Fruit fly (Drosophila melanogaster) whole organism, embryonic: Measurements from ENCODE around the gene Jhbp7.

Experiments
- Atf-2 ChIP-seq: fragments of 200-800 bp; sonication (Bioruptor generic); optimal IDR thresholded peaks from 2 replicates; lab custom pipeline; 2016; ENCODE audit warnings: missing biosample characterization, missing genetic modification characterization
- Atf3 ChIP-seq: fragments of 200-800 bp; sonication (Bioruptor generic); optimal IDR thresholded peaks from 3 replicates; lab custom pipeline; 2016; ENCODE audit warnings: missing biosample characterization, missing genetic modification characterization
- Awh ChIP-seq: fragments of 200-800 bp; sonication (Bioruptor generic); IDR thresholded peaks from 2 replicates; pipeline ENCODE4, ENCODE4 v1.3.6; 2022; ENCODE audit warnings: missing biosample characterization, missing genetic modification characterization
- CG10267 ChIP-seq: fragments of 200-800 bp; sonication (Bioruptor generic); optimal IDR thresholded peaks from 2 replicates; lab custom pipeline; 2018; ENCODE audit warnings: missing biosample characterization, mild to moderate bottlenecking, missing genetic modification characterization, moderate library complexity
- CG14050 ChIP-seq: fragments of 200-800 bp; sonication (Bioruptor generic); IDR thresholded peaks from 3 replicates; pipeline ENCODE4 v1.3.6; 2022; ENCODE audit warnings: missing biosample characterization, missing genetic modification characterization
- CG15696 ChIP-seq: fragments of 200-800 bp; sonication (Bioruptor generic); optimal IDR thresholded peaks from 2 replicates; lab custom pipeline; 2019; ENCODE audit warnings: missing biosample characterization, mild to moderate bottlenecking, missing genetic modification characterization, moderate library complexity
- CG2202 ChIP-seq: fragments of 200-800 bp; sonication (Bioruptor generic); optimal IDR thresholded peaks from 2 replicates; lab custom pipeline; 2018; ENCODE audit warnings: missing biosample characterization, mild to moderate bottlenecking, missing genetic modification characterization
- CG31365 ChIP-seq: fragments of 200-800 bp; sonication (Bioruptor generic); optimal IDR thresholded peaks from 2 replicates; lab custom pipeline; 2018; ENCODE audit warnings: missing biosample characterization, mild to moderate bottlenecking, missing genetic modification characterization
- CG34376 ChIP-seq: fragments of 200-800 bp; sonication (Bioruptor generic); optimal IDR thresholded peaks from 2 replicates; lab custom pipeline; 2018; ENCODE audit warnings: missing biosample characterization, mild to moderate bottlenecking, missing genetic modification characterization
- CG4617 ChIP-seq: fragments of 200-800 bp; sonication (Bioruptor generic); optimal IDR thresholded peaks from 3 replicates; lab custom pipeline; 2016; ENCODE audit warnings: missing biosample characterization, missing genetic modification characterization, borderline replicate concordance
- CG6175 ChIP-seq: fragments of 200-800 bp; sonication (Bioruptor generic); IDR thresholded peaks from 3 replicates; pipeline ENCODE4 v1.3.6; 2022; ENCODE audit warnings: missing biosample characterization, missing genetic modification characterization
- CG6689 ChIP-seq: fragments of 200-800 bp; sonication (Bioruptor generic); IDR thresholded peaks from 2 replicates; pipeline ENCODE4 v1.3.6; 2022; ENCODE audit warnings: missing biosample characterization, missing genetic modification characterization
- CG6791 ChIP-seq: fragments of 200-800 bp; sonication (Bioruptor generic); IDR thresholded peaks from 3 replicates; pipeline ENCODE4 v1.3.6; 2022; ENCODE audit warnings: missing biosample characterization, missing genetic modification characterization; ENCODE audit not compliant: partially characterized antibody
- CG7271 ChIP-seq: fragments of 200-800 bp; sonication (Bioruptor generic); optimal IDR thresholded peaks from 2 replicates; lab custom pipeline; 2018; ENCODE audit warnings: missing biosample characterization, mild to moderate bottlenecking, missing genetic modification characterization, moderate library complexity
- CG7745 ChIP-seq: fragments of 200-800 bp; sonication (Bioruptor generic); optimal IDR thresholded peaks from 2 replicates; lab custom pipeline; 2018; ENCODE audit warnings: missing biosample characterization, mild to moderate bottlenecking, missing genetic modification characterization, moderate library complexity
- CG8478 ChIP-seq: fragments of >200 bp; optimal IDR thresholded peaks from 2 replicates; lab custom pipeline; 2018
- CoRest ChIP-seq: fragments of 200-800 bp; sonication (Bioruptor generic); optimal IDR thresholded peaks from 3 replicates; lab custom pipeline; 2018; ENCODE audit warnings: missing biosample characterization, mild to moderate bottlenecking, missing genetic modification characterization, moderate library complexity
- D19A ChIP-seq: fragments of 200-800 bp; optimal IDR thresholded peaks from 3 replicates; lab custom pipeline; 2019; ENCODE audit warnings: missing biosample characterization, mild to moderate bottlenecking, missing genetic modification characterization, moderate library complexity
- Dll ChIP-seq: fragments of 200-800 bp; sonication (Bioruptor generic); IDR thresholded peaks from 4 replicates; pipeline ENCODE4 v1.3.6; 2022; ENCODE audit warnings: missing biosample characterization, missing genetic modification characterization; ENCODE audit not compliant: partially characterized antibody
- Fer2 ChIP-seq: fragments of 200-800 bp; sonication (Bioruptor generic); optimal IDR thresholded peaks from 2 replicates; lab custom pipeline; 2018; ENCODE audit warnings: missing biosample characterization, mild to moderate bottlenecking, missing genetic modification characterization, moderate library complexity
- GATAe ChIP-seq: fragments of 200-800 bp; sonication (Bioruptor generic); conservative IDR thresholded peaks from 2 replicates; pipeline ENCODE4 v1.3.6; 2022; ENCODE audit warnings: missing biosample characterization, missing genetic modification characterization
- Gsc ChIP-seq: fragments of 200-800 bp; sonication (Bioruptor generic); IDR thresholded peaks from 2 replicates; pipeline ENCODE4 v1.3.6; 2022; ENCODE audit warnings: missing biosample characterization, missing genetic modification characterization
- HLH3B ChIP-seq: fragments of 200-800 bp; sonication (Bioruptor generic); IDR thresholded peaks from 2 replicates; pipeline ENCODE4 v1.3.6; 2022; ENCODE audit warnings: missing biosample characterization, missing genetic modification characterization
- HLH4C ChIP-seq: fragments of 200-800 bp; sonication (Bioruptor generic); IDR thresholded peaks from 3 replicates; pipeline ENCODE4 v1.3.6; 2022; ENCODE audit warnings: missing biosample characterization, missing genetic modification characterization; ENCODE audit not compliant: partially characterized antibody
- Hand ChIP-seq: fragments of 200-800 bp; sonication (Bioruptor generic); optimal IDR thresholded peaks from 2 replicates; lab custom pipeline; 2017; ENCODE audit warnings: mild to moderate bottlenecking, missing biosample characterization, missing genetic modification reagents, missing genetic modification characterization
- Hr78 ChIP-seq, 2 experiments: fragments of 200-800 bp in 1 of 2; fragments of >200 bp in 1 of 2; sonication (Bioruptor generic) in 1 of 2; optimal IDR thresholded peaks; 2 replicates each; lab custom pipeline; 2017 to 2019; ENCODE audit warnings: missing biosample characterization in 2 of 2, missing genetic modification characterization in 2 of 2, mild to moderate bottlenecking in 1 of 2, moderate library complexity in 1 of 2
- Lhr ChIP-seq: fragments of 200-800 bp; sonication (Bioruptor generic); optimal IDR thresholded peaks from 3 replicates; lab custom pipeline; 2017; ENCODE audit warnings: mild to moderate bottlenecking, missing biosample characterization, missing genetic modification reagents, missing genetic modification characterization
- MBD-R2 ChIP-seq: fragments of 200-800 bp; sonication (Bioruptor generic); IDR thresholded peaks from 2 replicates; pipeline ENCODE4 v1.3.6; 2022; ENCODE audit warnings: missing biosample characterization, missing genetic modification characterization
- Rfx ChIP-seq: fragments of 200-800 bp; sonication (Bioruptor generic); IDR thresholded peaks from 2 replicates; pipeline ENCODE4 v1.3.6; 2022; ENCODE audit warnings: missing biosample characterization, missing genetic modification characterization
- amos ChIP-seq: fragments of 200-800 bp; sonication (Bioruptor generic); IDR thresholded peaks from 2 replicates; pipeline ENCODE4 v1.3.6; 2022; ENCODE audit warnings: missing biosample characterization, missing genetic modification characterization; ENCODE audit not compliant: partially characterized antibody
- danr ChIP-seq: fragments of 200-800 bp; sonication (Bioruptor generic); IDR thresholded peaks from 2 replicates; pipeline ENCODE4 v1.3.6; 2022; ENCODE audit warnings: missing biosample characterization, missing genetic modification characterization
- exex ChIP-seq: fragments of 200-800 bp; sonication (Bioruptor generic); optimal IDR thresholded peaks from 4 replicates; lab custom pipeline; 2018; ENCODE audit warnings: missing biosample characterization, mild to moderate bottlenecking, missing genetic modification characterization, moderate library complexity
- grn ChIP-seq: fragments of 200-800 bp; sonication (Bioruptor generic); optimal IDR thresholded peaks from 3 replicates; lab custom pipeline; 2017; ENCODE audit warnings: missing biosample characterization, missing genetic modification characterization
- lbe ChIP-seq: fragments of 200-800 bp; sonication (Bioruptor generic); optimal IDR thresholded peaks from 2 replicates; lab custom pipeline; 2016; ENCODE audit warnings: missing biosample characterization, mild to moderate bottlenecking, missing genetic modification characterization
- mirr ChIP-seq: fragments of 200-800 bp; sonication (Bioruptor generic); optimal IDR thresholded peaks from 3 replicates; lab custom pipeline; 2018; ENCODE audit warnings: missing biosample characterization, mild to moderate bottlenecking, missing genetic modification characterization
- org-1 ChIP-seq: fragments of 200-800 bp; sonication (Bioruptor generic); optimal IDR thresholded peaks from 2 replicates; lab custom pipeline; 2017; ENCODE audit warnings: missing biosample characterization, missing genetic modification characterization
- sens ChIP-seq: fragments of 200-800 bp; sonication (Bioruptor generic); peaks from one replicate; lab custom pipeline; 2016; ENCODE audit warnings: missing biosample characterization, missing genetic modification characterization
- shn ChIP-seq: fragments of 200-800 bp; sonication (Bioruptor generic); optimal IDR thresholded peaks from 3 replicates; lab custom pipeline; 2016; ENCODE audit warnings: missing biosample characterization, missing genetic modification characterization
- twi ChIP-seq: fragments of 200-800 bp; optimal IDR thresholded peaks from 2 replicates; lab custom pipeline; 2019; ENCODE audit warnings: missing biosample characterization, mild to moderate bottlenecking, missing genetic modification characterization, moderate library complexity

Jhbp7 gene

DNA sequence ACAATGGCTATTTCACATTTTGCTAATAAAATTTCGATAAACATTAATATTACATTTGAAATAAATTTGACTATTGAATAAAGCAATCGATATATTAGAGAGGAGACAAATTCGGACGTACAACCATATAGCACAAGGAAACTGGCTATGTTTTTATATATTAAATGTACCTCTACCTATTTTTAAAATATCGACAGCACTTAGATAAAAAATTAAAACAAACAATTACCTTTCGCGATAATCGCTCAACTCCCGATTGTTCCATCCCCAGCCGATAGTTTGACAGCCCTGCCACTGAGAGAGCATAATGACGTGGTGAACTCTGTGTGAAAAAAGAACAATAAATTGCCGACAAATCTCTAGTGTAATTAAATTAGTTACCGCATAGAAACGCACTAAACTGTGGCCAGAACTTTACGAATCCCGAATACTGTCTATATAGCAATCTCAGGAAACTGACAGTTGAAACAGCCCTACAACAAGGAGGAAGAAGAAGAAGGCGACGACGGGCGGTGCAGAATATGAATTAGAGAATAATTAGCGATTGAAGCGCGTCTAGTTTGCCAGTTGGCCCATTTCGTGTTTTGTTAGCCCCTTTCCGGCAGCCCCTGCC is 21.3 kb downstream of the Jhbp7 start, which contains the start of gene CG11857 (continued):
- TF ChIP-seq HLH3B: peak; percentile 98
- TF ChIP-seq shn: peak; percentile 97
- no peak for TF ChIP-seq CG8478 (lab: Kevin White, UChicago)
- peak; percentile 98 for TF ChIP-seq danr (GFP tag; lab: Robert Waterston, UW)
- peak; percentile 96 for TF ChIP-seq Gsc (GFP tag; lab: Robert Waterston, UW)
- TF ChIP-seq Atf-2 (GFP tag; lab: Kevin White, UChicago): peak; percentile 97
- peak; percentile 98 for TF ChIP-seq CG14050 (GFP tag; lab: Robert Waterston, UW)
- peak; percentile 99 for TF ChIP-seq CG4617 (GFP tag; lab: Kevin White, UChicago)
- peak; percentile 99 for TF ChIP-seq MBD-R2
- TF ChIP-seq CG6689 (GFP tag; lab: Robert Waterston, UW): peak; percentile 98
- TF ChIP-seq CG7745 (tag; lab: Kevin White, UChicago): peak; percentile 76
- TF ChIP-seq Awh (GFP tag; lab: Robert Waterston, UW): peak; percentile 97
- TF ChIP-seq CG10267 (tag; lab: Kevin White, UChicago): peak; percentile 94
- TF ChIP-seq sens (GFP tag; lab: Kevin White, UChicago): peak; percentile 100
- TF ChIP-seq Hand (GFP tag; lab: Kevin White, UChicago): peak; percentile 86
- TF ChIP-seq Hr78 (GFP tag; optimal IDR thresholded peaks at IDR 0.05; lab: Kevin White, UChicago): no peak
- TF ChIP-seq Rfx (GFP tag; lab: Robert Waterston, UW): peak; percentile 99
- peak; percentile 99 for TF ChIP-seq CoRest (tag; lab: Kevin White, UChicago)
- TF ChIP-seq CG15696: peak; percentile 98
- peak; percentile 96 for TF ChIP-seq twi (tag; lab: Kevin White, UChicago)
- peak; percentile 98 for TF ChIP-seq amos (GFP tag; lab: Robert Waterston, UW)
- TF ChIP-seq HLH4C: peak; percentile 99
- peak; percentile 98 for TF ChIP-seq CG6175 (GFP tag; lab: Robert Waterston, UW)
- TF ChIP-seq Dll (GFP tag; lab: Robert Waterston, UW): peak; percentile 100
- TF ChIP-seq, all 482 proteins: peak for 461

DNA sequence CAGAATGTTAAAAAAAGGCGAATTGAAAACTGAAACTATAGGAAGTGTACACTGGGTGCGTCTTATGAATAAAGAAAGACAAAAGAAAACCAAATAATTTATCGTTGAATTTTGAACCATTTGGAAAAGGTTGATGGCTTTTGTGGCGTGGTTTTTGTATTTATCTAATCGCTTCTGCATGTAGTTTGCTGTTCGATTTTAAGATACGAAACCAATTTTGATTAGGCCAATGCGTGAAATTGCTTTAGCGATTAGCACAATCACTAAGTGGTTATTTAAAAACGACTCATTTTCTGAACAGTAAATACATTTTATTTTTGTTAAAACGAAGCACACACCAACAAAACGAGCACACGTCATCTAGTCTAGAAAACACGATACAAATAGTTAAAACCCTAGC is 23.3 kb downstream of the Jhbp7 start:
- peak; percentile 21 for TF ChIP-seq lbe
- TF ChIP-seq CG6791 (GFP tag; lab: Robert Waterston, UW): no peak
- peak; percentile 53 for TF ChIP-seq grn (GFP tag; lab: Kevin White, UChicago)
- peak; percentile 48 for TF ChIP-seq sens (GFP tag; lab: Kevin White, UChicago)
- TF ChIP-seq Fer2: no peak
- TF ChIP-seq exex (tag; lab: Kevin White, UChicago): peak; percentile 97
- TF ChIP-seq Atf3 (GFP tag; lab: Kevin White, UChicago): no peak
- no peak for TF ChIP-seq CG2202 (tag; lab: Kevin White, UChicago)
- TF ChIP-seq mirr (GFP tag; lab: Kevin White, UChicago): peak; percentile 93
- no peak for TF ChIP-seq org-1 (GFP tag; lab: Kevin White, UChicago)
- peak; percentile 53; the same call in 1 of the 2 replicates for TF ChIP-seq GATAe (GFP tag; lab: Robert Waterston, UW)
- no peak for TF ChIP-seq CG31365 (tag; lab: Kevin White, UChicago)
- TF ChIP-seq CG7271 (tag; lab: Kevin White, UChicago): no peak
- peak; percentile 47 for TF ChIP-seq CG34376 (GFP tag; lab: Kevin White, UChicago)
- TF ChIP-seq Lhr: no peak
- peak; percentile 52 for TF ChIP-seq D19A (tag; lab: Kevin White, UChicago)
